Fruit fly (Drosophila melanogaster) whole organism, embryonic: Measurements from ENCODE around the gene CG42693.

Source experiments
- Ada2b ChIP-seq: fragments of 200-800 bp; sonication (Bioruptor generic); IDR thresholded peaks from 2 replicates; pipeline ENCODE4 v1.3.6; 2022; ENCODE audit warnings: missing biosample characterization, missing genetic modification characterization
- Adf1 ChIP-seq: fragments of 200-800 bp; sonication (Bioruptor generic); IDR thresholded peaks from 2 replicates; pipeline ENCODE4 v1.3.6; 2022; ENCODE audit warnings: missing biosample characterization, missing genetic modification characterization
- ro ChIP-seq: fragments of 200-800 bp; sonication (Bioruptor generic); IDR thresholded peaks from 2 replicates; pipeline ENCODE4 v1.3.6; 2022; ENCODE audit warnings: missing biosample characterization, missing genetic modification characterization
- slbo ChIP-seq: fragments of 200-800 bp; sonication (Bioruptor generic); IDR thresholded peaks from 2 replicates; pipeline ENCODE4 v1.3.6; 2022; ENCODE audit warnings: missing biosample characterization, missing genetic modification characterization

DNA sequence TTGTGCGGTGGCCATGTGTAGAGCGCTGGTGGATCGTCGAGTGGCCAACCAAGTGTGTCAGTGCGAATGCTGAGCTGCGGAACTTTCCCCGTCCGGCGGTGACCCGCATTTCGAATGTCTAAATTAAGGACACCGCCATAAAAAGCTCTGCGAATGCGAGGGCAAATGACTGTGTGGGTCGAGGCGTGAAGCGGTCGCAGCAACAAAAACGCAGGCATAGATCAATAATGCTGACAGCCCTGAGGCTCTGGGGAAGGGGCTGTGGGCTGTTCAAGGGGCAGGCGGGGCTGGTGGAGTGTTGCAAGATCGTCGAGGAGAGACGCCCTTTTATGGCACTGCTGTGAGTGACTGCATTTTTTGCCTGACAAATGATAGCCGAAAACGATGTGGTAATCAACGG is 11.4 kb upstream of the CG42693 start:
- 0 out of 2 replicates have a peak, but pooled peaks have one; percentile 14 for TF ChIP-seq slbo (GFP tag; lab: Robert Waterston, UW)
- TF ChIP-seq Ada2b (GFP tag; lab: Robert Waterston, UW): no peak
- no peak for TF ChIP-seq Adf1 (GFP tag; lab: Robert Waterston, UW)
- no peak for TF ChIP-seq ro (GFP tag; lab: Robert Waterston, UW)
